Worm (Caenorhabditis elegans) whole organism, mixed stage, embryonic: Measurements from ENCODE around the gene C44B11.6.

Source experiments
- bed-3 ChIP-seq: fragments of 200-800 bp; sonication (Bioruptor generic); optimal IDR thresholded peaks from 3 replicates; lab custom pipeline; 2018; ENCODE audit warnings: mild to moderate bottlenecking, missing genetic modification characterization, moderate library complexity, missing compliant biosample characterization
- blmp-1 ChIP-seq: fragments of 150-350 bp; optimal IDR thresholded peaks from 2 replicates; lab custom pipeline; 2014; ENCODE audit warnings: missing biosample characterization, missing genetic modification characterization
- ceh-39 ChIP-seq: fragments of 150-350 bp; optimal IDR thresholded peaks from 2 replicates; lab custom pipeline; 2014; ENCODE audit warnings: missing biosample characterization, missing genetic modification characterization
- ceh-43 ChIP-seq: fragments of 200-800 bp; sonication (Bioruptor generic); optimal IDR thresholded peaks from 2 replicates; lab custom pipeline; 2018; ENCODE audit warnings: mild to moderate bottlenecking, missing genetic modification characterization, moderate library complexity, missing compliant biosample characterization
- ceh-83 ChIP-seq: fragments of 200-800 bp; sonication (Bioruptor generic); optimal IDR thresholded peaks from 2 replicates; lab custom pipeline; 2018; ENCODE audit warnings: mild to moderate bottlenecking, missing genetic modification characterization, missing compliant biosample characterization
- ces-1 ChIP-seq: fragments of 150-350 bp; optimal IDR thresholded peaks from 2 replicates; lab custom pipeline; 2014; ENCODE audit warnings: missing biosample characterization, missing genetic modification reagents, missing genetic modification characterization
- cnd-1 ChIP-seq: fragments of 200-800 bp; sonication (Bioruptor generic); optimal IDR thresholded peaks from 2 replicates; lab custom pipeline; 2018; ENCODE audit warnings: mild to moderate bottlenecking, missing genetic modification characterization, missing compliant biosample characterization
- drap-1 ChIP-seq: fragments of 200-800 bp; sonication (Bioruptor generic); optimal IDR thresholded peaks from 3 replicates; lab custom pipeline; 2018; ENCODE audit warnings: mild to moderate bottlenecking, missing genetic modification characterization, missing compliant biosample characterization
- elt-1 ChIP-seq: sonication (generic microtip); optimal IDR thresholded peaks from 2 replicates; lab custom pipeline; 2017; ENCODE audit warnings: missing genetic modification characterization, mild to moderate bottlenecking, missing compliant biosample characterization, antibody characterized with exemption, moderate library complexity, borderline replicate concordance; ENCODE audit not compliant: insufficient read depth
- elt-3 ChIP-seq: fragments of 150-350 bp; optimal IDR thresholded peaks from 2 replicates; lab custom pipeline; 2014; ENCODE audit warnings: missing biosample characterization, missing genetic modification characterization
- flh-1 ChIP-seq: fragments of 200-800 bp; sonication (Bioruptor generic); optimal IDR thresholded peaks from 2 replicates; lab custom pipeline; 2018; ENCODE audit warnings: mild to moderate bottlenecking, missing genetic modification characterization, moderate library complexity, missing compliant biosample characterization
- ham-2 ChIP-seq: fragments of 200-800 bp; sonication (Bioruptor generic); optimal IDR thresholded peaks from 2 replicates; lab custom pipeline; 2018; ENCODE audit warnings: mild to moderate bottlenecking, missing genetic modification characterization, missing compliant biosample characterization
- hlh-1 ChIP-seq: fragments of 150-350 bp; optimal IDR thresholded peaks from 2 replicates; lab custom pipeline; 2014; ENCODE audit warnings: missing biosample characterization, missing genetic modification reagents, missing genetic modification characterization
- lin-13 ChIP-seq: fragments of 150-350 bp; optimal IDR thresholded peaks from 2 replicates; lab custom pipeline; 2014; ENCODE audit warnings: missing biosample characterization, missing genetic modification characterization
- lin-32 ChIP-seq: fragments of 200-800 bp; sonication (Bioruptor generic); optimal IDR thresholded peaks from 2 replicates; lab custom pipeline; 2018; ENCODE audit warnings: mild to moderate bottlenecking, missing genetic modification characterization, missing compliant biosample characterization
- lsy-2 ChIP-seq: fragments of 150-350 bp; optimal IDR thresholded peaks from 2 replicates; lab custom pipeline; 2014; ENCODE audit warnings: missing biosample characterization, missing genetic modification characterization
- mab-5 ChIP-seq: fragments of 150-350 bp; optimal IDR thresholded peaks from 2 replicates; lab custom pipeline; 2014; ENCODE audit warnings: missing biosample characterization, missing genetic modification characterization
- mep-1 ChIP-seq: fragments of 150-350 bp; optimal IDR thresholded peaks from 2 replicates; lab custom pipeline; 2017; ENCODE audit warnings: missing biosample characterization, missing genetic modification reagents, missing genetic modification characterization, inconsistent platforms
- mls-2 ChIP-seq: sonication (generic microtip); optimal IDR thresholded peaks from 2 replicates; lab custom pipeline; 2016; ENCODE audit warnings: mild to moderate bottlenecking, missing genetic modification characterization, moderate library complexity, missing compliant biosample characterization
- nhr-12 ChIP-seq: fragments of 150-350 bp; optimal IDR thresholded peaks from 2 replicates; lab custom pipeline; 2014; ENCODE audit warnings: missing biosample characterization, missing genetic modification characterization
- nhr-2 ChIP-seq: fragments of 150-350 bp; optimal IDR thresholded peaks from 2 replicates; lab custom pipeline; 2014; ENCODE audit warnings: missing biosample characterization, missing genetic modification characterization
- nhr-28 ChIP-seq: fragments of 150-350 bp; optimal IDR thresholded peaks from 2 replicates; lab custom pipeline; 2014; ENCODE audit warnings: missing biosample characterization, missing genetic modification characterization
- nhr-76 ChIP-seq: sonication (generic microtip); optimal IDR thresholded peaks from 2 replicates; lab custom pipeline; 2017; ENCODE audit warnings: missing biosample characterization, missing genetic modification characterization
- pha-4 ChIP-seq: fragments of 150-350 bp; optimal IDR thresholded peaks from 2 replicates; lab custom pipeline; 2018; ENCODE audit warnings: missing biosample characterization, missing genetic modification reagents, missing genetic modification characterization
- sem-2 ChIP-seq: fragments of 200-800 bp; sonication (Bioruptor generic); optimal IDR thresholded peaks from 2 replicates; lab custom pipeline; 2018; ENCODE audit warnings: mild to moderate bottlenecking, missing genetic modification characterization, missing compliant biosample characterization
- snpc-4 ChIP-seq: fragments of 150-350 bp; optimal IDR thresholded peaks from 2 replicates; lab custom pipeline; 2014; ENCODE audit warnings: missing biosample characterization, missing genetic modification characterization
- sptf-1 ChIP-seq: sonication (generic microtip); optimal IDR thresholded peaks from 2 replicates; lab custom pipeline; 2017; ENCODE audit warnings: mild to moderate bottlenecking, missing genetic modification characterization, moderate library complexity, missing compliant biosample characterization
- tbx-8 ChIP-seq: fragments of 200-800 bp; sonication (Bioruptor generic); optimal IDR thresholded peaks from 2 replicates; lab custom pipeline; 2018; ENCODE audit warnings: mild to moderate bottlenecking, missing genetic modification characterization, moderate library complexity, missing compliant biosample characterization
- unc-120 ChIP-seq: sonication (generic microtip); optimal IDR thresholded peaks from 2 replicates; lab custom pipeline; 2017; ENCODE audit warnings: missing genetic modification characterization, missing compliant biosample characterization; ENCODE audit not compliant: poor library complexity, severe bottlenecking
- unc-39 ChIP-seq: fragments of 150-350 bp; optimal IDR thresholded peaks from 2 replicates; lab custom pipeline; 2014; ENCODE audit warnings: missing biosample characterization, missing genetic modification characterization
- unc-62 ChIP-seq: fragments of 150-350 bp; optimal IDR thresholded peaks from 2 replicates; lab custom pipeline; 2014; ENCODE audit warnings: missing biosample characterization, missing genetic modification reagents, missing genetic modification characterization
- zip-8 ChIP-seq: fragments of 150-350 bp; optimal IDR thresholded peaks from 2 replicates; lab custom pipeline; 2014; ENCODE audit warnings: missing biosample characterization, missing genetic modification characterization
- ztf-11 ChIP-seq: fragments of 150-350 bp; optimal IDR thresholded peaks from 2 replicates; lab custom pipeline; 2014; ENCODE audit warnings: missing biosample characterization, missing genetic modification characterization

Gene C44B11.6

ce11 chrIII:3161600-3161999 is 8.7 kb downstream of the C44B11.6 start:
- TF ChIP-seq flh-1 (no peak), nhr-76 (tag; lab: Kevin White, UChicago) (no peak), ham-2 (no peak), nhr-12 (tag; lab: Kevin White, UChicago) (no peak), nhr-28 (tag; lab: Kevin White, UChicago) (no peak), sptf-1 (tag; lab: Kevin White, UChicago) (no peak), blmp-1 (tag; lab: Kevin White, UChicago) (no peak), hlh-1 (tag; lab: Kevin White, UChicago) (no peak), lsy-2 (tag; lab: Kevin White, UChicago) (no peak), ceh-43 (GFP tag; lab: Kevin White, UChicago) (no peak), bed-3 (GFP tag; lab: Kevin White, UChicago) (no peak), tbx-8 (GFP tag; lab: Kevin White, UChicago) (no peak), nhr-2 (tag; lab: Kevin White, UChicago) (no peak), mab-5 (tag; lab: Kevin White, UChicago) (no peak), elt-3 (tag; lab: Kevin White, UChicago) (no peak)

- TF ChIP-seq ces-1 (GFP tag; lab: Kevin White, UChicago) (no peak), mls-2 (tag; lab: Kevin White, UChicago) (no peak), ceh-39 (tag; lab: Kevin White, UChicago) (no peak)
Measured at ce11 chrIII:3163448-3163847, 10.5 kb downstream of the C44B11.6 start.

- TF ChIP-seq unc-62 (GFP tag; lab: Kevin White, UChicago) (peak; percentile 12), elt-1 (tag; lab: Kevin White, UChicago) (peak; percentile 89), mls-2 (tag; lab: Kevin White, UChicago) (no peak)
Measured at ce11 chrIII:3165309-3165708, 12.4 kb downstream of the C44B11.6 start, which contains the start of gene R148.5. Gene R148.5 (plus strand): TSS chrIII:3165639.

- TF ChIP-seq lsy-2 (tag; lab: Kevin White, UChicago) (no peak), ceh-83 (no peak), elt-1 (tag; lab: Kevin White, UChicago) (no peak), pha-4 (tag; lab: Kevin White, UChicago) (no peak), nhr-2 (tag; lab: Kevin White, UChicago) (no peak), zip-8 (no peak), cnd-1 (tag; lab: Kevin White, UChicago) (no peak), ham-2 (no peak), hlh-1 (tag; lab: Kevin White, UChicago) (no peak), unc-120 (tag; lab: Kevin White, UChicago) (no peak), nhr-76 (tag; lab: Kevin White, UChicago) (no peak), blmp-1 (tag; lab: Kevin White, UChicago) (no peak), bed-3 (GFP tag; lab: Kevin White, UChicago) (no peak), lin-13 (tag; lab: Kevin White, UChicago) (no peak), flh-1 (no peak), drap-1 (GFP tag; lab: Kevin White, UChicago) (no peak), ces-1 (GFP tag; lab: Kevin White, UChicago) (no peak)
Measured at ce11 chrIII:3169279-3169678, 16.3 kb downstream of the C44B11.6 start.

- no peak for TF ChIP-seq sptf-1 (tag; lab: Kevin White, UChicago)
- TF ChIP-seq mls-2 (tag; lab: Kevin White, UChicago), result no peak
- no peak for TF ChIP-seq unc-39 (tag; lab: Kevin White, UChicago)
- TF ChIP-seq tbx-8 (GFP tag; lab: Kevin White, UChicago), result no peak
Measured at ce11 chrIII:3170538-3170937, 17.6 kb downstream of the C44B11.6 start.

ce11 chrIII:3171382-3171781 is 18.4 kb downstream of the C44B11.6 start, which contains the start of gene R148.4:
Gene R148.4 (plus strand): TSS chrIII:3171592.
- no peak for TF ChIP-seq blmp-1 (tag; lab: Kevin White, UChicago)
- no peak for TF ChIP-seq sem-2 (GFP tag; lab: Kevin White, UChicago)
- TF ChIP-seq nhr-28 (tag; lab: Kevin White, UChicago), result no peak
- no peak for TF ChIP-seq nhr-2 (tag; lab: Kevin White, UChicago)
- no peak for TF ChIP-seq unc-120 (tag; lab: Kevin White, UChicago)
- no peak for TF ChIP-seq flh-1
- TF ChIP-seq tbx-8 (GFP tag; lab: Kevin White, UChicago), result no peak
- TF ChIP-seq mls-2 (tag; lab: Kevin White, UChicago), result no peak
- TF ChIP-seq sptf-1 (tag; lab: Kevin White, UChicago), result no peak
- no peak for TF ChIP-seq unc-39 (tag; lab: Kevin White, UChicago)
- TF ChIP-seq lin-32 (GFP tag; lab: Kevin White, UChicago), result no peak
- no peak for TF ChIP-seq ceh-39 (tag; lab: Kevin White, UChicago)
- no peak for TF ChIP-seq unc-62 (GFP tag; lab: Kevin White, UChicago)
- TF ChIP-seq snpc-4, result no peak
- TF ChIP-seq mep-1 (tag; lab: Kevin White, UChicago), result no peak
- TF ChIP-seq ztf-11 (tag; lab: Kevin White, UChicago), result no peak
- TF ChIP-seq elt-3 (tag; lab: Kevin White, UChicago), result no peak
